Fruit fly (Drosophila melanogaster): ENCODE measurements around the gene CG3191.

The CG3191 gene

DNA sequence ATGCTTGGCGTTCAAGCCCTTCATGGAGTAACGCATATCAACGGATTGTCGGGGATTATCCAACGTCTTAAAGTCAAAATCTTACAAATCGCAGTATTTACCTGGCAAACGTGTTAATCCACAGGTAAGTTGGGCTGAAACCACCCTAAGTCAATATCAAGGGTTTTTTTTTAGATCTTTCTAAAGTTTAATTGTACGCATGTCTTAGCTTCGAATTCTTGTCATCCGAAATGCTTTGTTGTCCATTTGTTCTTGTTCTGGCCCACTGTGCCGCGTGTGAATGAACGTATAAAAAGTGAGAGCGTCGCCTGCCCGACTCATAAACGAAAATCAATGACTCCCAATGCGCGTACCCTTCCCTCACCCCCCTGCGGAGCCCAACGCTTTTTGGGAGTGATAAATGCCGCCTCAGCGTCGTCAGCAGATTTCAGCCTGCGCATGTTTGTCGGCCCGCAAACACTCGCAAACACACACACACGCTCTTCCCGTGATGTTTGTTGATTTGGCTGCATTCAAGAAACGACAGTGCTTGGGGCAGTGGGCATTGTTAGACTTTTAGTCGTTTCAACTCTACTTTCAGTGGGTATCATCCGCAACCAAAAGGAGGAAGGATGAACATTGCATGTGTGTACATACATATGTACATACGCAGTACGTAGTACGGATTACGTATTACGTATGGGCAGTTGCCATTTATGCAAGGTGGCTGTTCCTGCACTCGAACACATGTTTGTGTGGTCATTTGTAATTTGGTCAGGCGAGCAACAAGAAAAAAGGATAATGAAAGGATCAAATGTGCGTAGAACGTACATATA is 44.6 kb upstream of the CG3191 start (continued):
- TF ChIP-seq esg (GFP tag; conservative IDR thresholded peaks at IDR 0.05) (peak; percentile 82), CG11560 (tag; IDR thresholded peaks at IDR 0.05) (peak; percentile 68; the same call in 2 of the 3 replicates), ind (GFP tag; optimal IDR thresholded peaks at IDR 0.05) (peak; percentile 93), fd64A (GFP tag; optimal IDR thresholded peaks at IDR 0.05) (peak; percentile 87), CG8478 (optimal IDR thresholded peaks at IDR 0.05) (no peak), CG11456 (GFP tag; IDR thresholded peaks at IDR 0.05) (peak; percentile 63; the same call in 2 of the 3 replicates), hb (GFP tag; IDR thresholded peaks at IDR 0.05; ENCODE audit: partially characterized antibody) (no peak), CG12659 (GFP tag; optimal IDR thresholded peaks at IDR 0.05) (peak; percentile 96), Dip3 (GFP tag; optimal IDR thresholded peaks at IDR 0.05) (peak; percentile 81), fd3F (GFP tag; optimal IDR thresholded peaks at IDR 0.05) (peak; percentile 86), CG2129 (GFP tag; IDR thresholded peaks at IDR 0.05; ENCODE audit: partially characterized antibody) (no peak), ara (GFP tag; IDR thresholded peaks at IDR 0.05) (peak; percentile 58), dati (GFP tag; IDR thresholded peaks at IDR 0.05) (no peak), Abd-B (GFP tag; optimal IDR thresholded peaks at IDR 0.05) (peak; percentile 94), CG7372 (GFP tag; IDR thresholded peaks at IDR 0.05) (peak; percentile 79), CG3847 (GFP tag; IDR thresholded peaks at IDR 0.05) (peak; percentile 83), Dbx (GFP tag; IDR thresholded peaks at IDR 0.05) (no peak; the same call in 1 of the 3 replicates), HmgZ (tag; optimal IDR thresholded peaks at IDR 0.05) (peak; percentile 90), crol (GFP tag; IDR thresholded peaks at IDR 0.05) (peak; percentile 96), bsh (GFP tag; optimal IDR thresholded peaks at IDR 0.05) (peak; percentile 90 to 91), fd102C (GFP tag; optimal IDR thresholded peaks at IDR 0.05) (peak; percentile 42), sens (GFP tag) (peak; percentile 99), yki (optimal IDR thresholded peaks at IDR 0.05) (no peak), pita (GFP tag; optimal IDR thresholded peaks at IDR 0.05) (no peak), Oaz (GFP tag; IDR thresholded peaks at IDR 0.05) (peak; percentile 51), Hsf (GFP tag; optimal IDR thresholded peaks at IDR 0.05) (peak; percentile 94), CG1024 (GFP tag; IDR thresholded peaks at IDR 0.05) (no peak), CG11398 (GFP tag; optimal IDR thresholded peaks at IDR 0.05) (peak; percentile 95), H2.0 (GFP tag; IDR thresholded peaks at IDR 0.05) (peak; percentile 77), al (GFP tag; IDR thresholded peaks at IDR 0.05) (peak; percentile 69), CG18599 (GFP tag; optimal IDR thresholded peaks at IDR 0.05) (peak; percentile 94), zf30C (GFP tag; optimal IDR thresholded peaks at IDR 0.05) (no peak), CG7987 (GFP tag; optimal IDR thresholded peaks at IDR 0.05) (peak; percentile 66), CG4707 (GFP tag; optimal IDR thresholded peaks at IDR 0.05) (peak; percentile 98), CG17612 (GFP tag; IDR thresholded peaks at IDR 0.05) (peak; percentile 41; the same call in 1 of the 2 replicates), CG7963 (GFP tag; IDR thresholded peaks at IDR 0.05; ENCODE audit: partially characterized antibody) (no peak), CG31441 (GFP tag; IDR thresholded peaks at IDR 0.05) (peak; percentile 95), tx (GFP tag; optimal IDR thresholded peaks at IDR 0.05) (peak; percentile 94), CG1529 (GFP tag; optimal IDR thresholded peaks at IDR 0.05) (peak; percentile 94), trh (GFP tag; optimal IDR thresholded peaks at IDR 0.05) (peak; percentile 62), CG2202 (tag; optimal IDR thresholded peaks at IDR 0.05) (peak; percentile 86), gem (tag; optimal IDR thresholded peaks at IDR 0.05) (peak; percentile 96), Neu2 (GFP tag; optimal IDR thresholded peaks at IDR 0.05; ENCODE audit: borderline replicate concordance) (peak; percentile 85), CG15269 (tag; optimal IDR thresholded peaks at IDR 0.05) (peak; percentile 94), CG9797 (GFP tag; optimal IDR thresholded peaks at IDR 0.05) (peak; percentile 45), Oli (tag; optimal IDR thresholded peaks at IDR 0.05) (peak; percentile 97), CG10462 (GFP tag; optimal IDR thresholded peaks at IDR 0.05) (peak; percentile 92), dimm (GFP tag; IDR thresholded peaks at IDR 0.05) (peak; percentile 47; the same call in 1 of the 2 replicates), sug (tag; optimal IDR thresholded peaks at IDR 0.05) (peak; percentile 86), en (GFP tag; optimal IDR thresholded peaks at IDR 0.05) (peak; percentile 92)

Data from whole organism, embryonic.